Worm (Caenorhabditis elegans): ENCODE measurements around the gene best-14.

The best-14 gene

ce11 chrV:10539114-10539513 lies 18.7 kb upstream of the best-14 start, which contains the start of gene F25D1.8:
TSS of gene F25D1.8 (plus strand) at chrV:10539414.
- TF ChIP-seq efl-3 (GFP tag; optimal IDR thresholded peaks at IDR 0.05), result no peak
- TF ChIP-seq nhr-28 (tag; optimal IDR thresholded peaks at IDR 0.05), result no peak
- no peak for TF ChIP-seq dpl-1 (GFP tag; optimal IDR thresholded peaks at IDR 0.05)

ce11 chrV:10540024-10540423 lies 17.8 kb upstream of the best-14 start, which contains the start of gene degt-1:
TSS of gene degt-1 (plus strand) at chrV:10540324.
- no peak for TF ChIP-seq efl-1 (optimal IDR thresholded peaks at IDR 0.05)
- peak in 1 of 2 experiments; percentile 64 for TF ChIP-seq efl-1 (GFP tag; optimal IDR thresholded peaks at IDR 0.05 in 1 of 2)
- no peak for TF ChIP-seq ama-1 (optimal IDR thresholded peaks at IDR 0.05)

ce11 chrV:10546749-10547148 lies 11.0 kb upstream of the best-14 start, which contains the start of gene F25D1.5:
TSS of gene F25D1.5 (minus strand) at chrV:10546783.
- TF ChIP-seq isw-1 (GFP tag; IDR thresholded peaks at IDR 0.05) (no peak), sptf-1 (tag; optimal IDR thresholded peaks at IDR 0.05) (no peak), nhr-84 (tag; optimal IDR thresholded peaks at IDR 0.05) (no peak), pax-3 (tag; optimal IDR thresholded peaks at IDR 0.05) (no peak), nhr-77 (tag; optimal IDR thresholded peaks at IDR 0.05) (peak; percentile 80), ama-1 (optimal IDR thresholded peaks at IDR 0.05) (no peak), C04F5.9 (tag; optimal IDR thresholded peaks at IDR 0.05) (no peak), lin-39 (tag; optimal IDR thresholded peaks at IDR 0.05) (no peak), aha-1 (tag; optimal IDR thresholded peaks at IDR 0.05) (no peak), nhr-85 (tag) (peak; percentile 79), swsn-7 (tag; optimal IDR thresholded peaks at IDR 0.05) (no peak), ztf-11 (tag; optimal IDR thresholded peaks at IDR 0.05) (no peak), nhr-47 (tag; optimal IDR thresholded peaks at IDR 0.05) (no peak), nhr-19 (GFP tag; conservative IDR thresholded peaks at IDR 0.05) (no peak; the same call in 1 of the 2 replicates), efl-1 (optimal IDR thresholded peaks at IDR 0.05) (peak in 1 of 2 experiments; percentile 6), efl-1 (GFP tag; optimal IDR thresholded peaks at IDR 0.05 in 1 of 2) (no peak), jun-1 (tag; optimal IDR thresholded peaks at IDR 0.05) (no peak), elt-2 (tag; optimal IDR thresholded peaks at IDR 0.05) (peak; percentile 1), mdl-1 (tag; optimal IDR thresholded peaks at IDR 0.05) (no peak), efl-3 (GFP tag; optimal IDR thresholded peaks at IDR 0.05) (no peak), lin-35 (GFP tag; optimal IDR thresholded peaks at IDR 0.05) (no peak), nhr-90 (tag; optimal IDR thresholded peaks at IDR 0.05; ENCODE audit: poor library complexity) (peak; percentile 6), hlh-17 (GFP tag; optimal IDR thresholded peaks at IDR 0.05; ENCODE audit: borderline replicate concordance) (no peak), hlh-4 (tag; optimal IDR thresholded peaks at IDR 0.05) (no peak), blmp-1 (tag; optimal IDR thresholded peaks at IDR 0.05) (no peak), unc-130 (tag; optimal IDR thresholded peaks at IDR 0.05) (no peak), nhr-20 (tag; optimal IDR thresholded peaks at IDR 0.05) (peak; percentile 36), pag-3 (tag; optimal IDR thresholded peaks at IDR 0.05; ENCODE audit: borderline replicate concordance, insufficient read depth) (no peak)

ce11 chrV:10548981-10549380 lies 8.8 kb upstream of the best-14 start, which contains the start of gene srd-34:
TSS of gene srd-34 (minus strand) at chrV:10549081.
- TF ChIP-seq nhr-90 (tag; optimal IDR thresholded peaks at IDR 0.05; ENCODE audit: poor library complexity) (no peak), snpc-4 (tag; optimal IDR thresholded peaks at IDR 0.05) (no peak), nhr-19 (GFP tag; conservative IDR thresholded peaks at IDR 0.05) (no peak), jun-1 (tag; optimal IDR thresholded peaks at IDR 0.05) (no peak), fkh-8 (tag; optimal IDR thresholded peaks at IDR 0.05) (no peak), unc-130 (tag; optimal IDR thresholded peaks at IDR 0.05) (no peak), lir-3 (tag; optimal IDR thresholded peaks at IDR 0.05; ENCODE audit: poor library complexity) (no peak), C34B4.2 (tag; optimal IDR thresholded peaks at IDR 0.05) (no peak), aly-2 (tag; optimal IDR thresholded peaks at IDR 0.05) (no peak), isw-1 (GFP tag; IDR thresholded peaks at IDR 0.05) (no peak), unc-86 (tag; optimal IDR thresholded peaks at IDR 0.05) (no peak), egl-27 (tag; optimal IDR thresholded peaks at IDR 0.05) (no peak), nhr-76 (tag; optimal IDR thresholded peaks at IDR 0.05) (no peak), zip-4 (GFP tag; optimal IDR thresholded peaks at IDR 0.05) (no peak), lin-39 (tag; optimal IDR thresholded peaks at IDR 0.05) (no peak), ets-5 (GFP tag; IDR thresholded peaks at IDR 0.05) (no peak), nhr-28 (tag; optimal IDR thresholded peaks at IDR 0.05) (no peak), lin-15B (tag; optimal IDR thresholded peaks at IDR 0.05) (no peak)
